Fruit fly (Drosophila melanogaster): ENCODE data around the gene Nepl20.

DNA sequence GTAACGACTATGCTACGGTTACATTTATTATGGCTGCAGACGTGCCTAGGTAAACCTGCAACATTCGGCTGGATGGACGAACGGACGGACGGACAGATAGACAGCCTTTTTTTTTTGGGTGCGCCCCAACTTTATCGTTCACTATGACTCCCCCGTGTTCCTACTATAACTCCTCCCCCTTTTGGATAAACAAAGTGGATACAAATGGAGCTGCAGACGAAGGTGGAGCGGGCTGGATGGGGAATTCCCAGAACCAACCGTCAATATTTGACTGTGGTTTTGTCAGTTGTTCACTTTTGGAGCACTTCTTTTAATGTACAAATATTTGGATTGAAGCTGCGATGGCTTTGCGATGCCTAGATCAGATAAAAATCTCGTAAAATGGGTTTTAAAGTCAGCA is 24.5 kb upstream of the Nepl20 start:
- no peak for TF ChIP-seq psq (optimal IDR thresholded peaks at IDR 0.05)
- TF ChIP-seq h (optimal IDR thresholded peaks at IDR 0.05), result no peak
- no peak for TF ChIP-seq Myc (optimal IDR thresholded peaks at IDR 0.05)
